Worm (Caenorhabditis elegans): Measurements from ENCODE around the gene C31C9.9.

The C31C9.9 gene

ce11 chrII:13670707-13671295 is 16.0 kb downstream of the C31C9.9 start:
- no peak for TF ChIP-seq nhr-25 (tag; optimal IDR thresholded peaks at IDR 0.05)
- peak; percentile 55 for TF ChIP-seq fos-1 (tag; optimal IDR thresholded peaks at IDR 0.05)

ce11 chrII:13672057-13672456 is 17.2 kb downstream of the C31C9.9 start:
- no peak for TF ChIP-seq mbf-1 (tag; optimal IDR thresholded peaks at IDR 0.05)
- TF ChIP-seq sem-4 (tag; optimal IDR thresholded peaks at IDR 0.05), result no peak
- no peak for TF ChIP-seq elt-3 (tag; optimal IDR thresholded peaks at IDR 0.05)
- peak; percentile 51 for TF ChIP-seq sma-9 (GFP tag; optimal IDR thresholded peaks at IDR 0.05)
- no peak for TF ChIP-seq sma-9 (tag; optimal IDR thresholded peaks at IDR 0.05)
- TF ChIP-seq crh-2 (tag; optimal IDR thresholded peaks at IDR 0.05), result peak; percentile 32
- no peak for TF ChIP-seq egl-27 (tag; optimal IDR thresholded peaks at IDR 0.05)
- peak; percentile 21 for TF ChIP-seq sma-3 (GFP tag; optimal IDR thresholded peaks at IDR 0.05)
- no peak for TF ChIP-seq zag-1 (tag; optimal IDR thresholded peaks at IDR 0.05)

DNA sequence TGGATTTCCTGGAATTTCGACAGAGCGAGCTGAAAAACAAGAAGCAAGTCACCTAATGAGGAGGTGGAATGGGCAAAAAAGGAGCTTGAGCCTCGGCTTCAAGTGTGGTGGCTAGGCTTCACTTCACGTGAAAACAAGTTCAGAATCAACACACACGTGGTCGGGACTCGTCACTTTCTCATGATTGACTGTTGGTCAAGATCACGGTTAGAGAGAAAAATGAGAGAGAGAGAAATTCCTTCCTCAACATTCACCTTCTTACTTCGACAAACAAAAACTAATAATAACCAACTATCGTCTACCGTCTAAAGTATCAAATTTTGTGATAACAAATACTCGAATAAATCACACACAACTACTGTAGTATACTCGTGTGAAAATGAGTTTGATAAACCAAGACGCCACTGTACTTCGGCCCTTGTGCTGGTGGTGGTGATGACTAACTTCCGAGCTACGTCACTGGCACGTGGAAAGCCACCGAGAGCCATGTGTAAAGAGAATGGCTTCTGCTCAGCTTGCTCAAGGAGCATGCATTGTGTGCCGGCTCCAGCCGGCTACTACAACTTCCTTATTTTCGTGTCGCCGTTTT is 18.9 kb downstream of the C31C9.9 start:
- no peak for TF ChIP-seq nhr-11 (tag; optimal IDR thresholded peaks at IDR 0.05)
- no peak for TF ChIP-seq unc-62 (GFP tag; optimal IDR thresholded peaks at IDR 0.05)
- TF ChIP-seq fos-1 (tag; optimal IDR thresholded peaks at IDR 0.05), result peak; percentile 2
- no peak for TF ChIP-seq unc-55 (GFP tag; optimal IDR thresholded peaks at IDR 0.05)
- TF ChIP-seq ztf-11 (tag; optimal IDR thresholded peaks at IDR 0.05), result no peak
- no peak for TF ChIP-seq R02D3.7 (tag; optimal IDR thresholded peaks at IDR 0.05)
- TF ChIP-seq nhr-23 (tag; optimal IDR thresholded peaks at IDR 0.05), result no peak
- no peak for TF ChIP-seq nhr-10 (tag; optimal IDR thresholded peaks at IDR 0.05)
- TF ChIP-seq ceh-82 (tag; optimal IDR thresholded peaks at IDR 0.05), result no peak
- no peak for TF ChIP-seq ZK546.5 (tag; optimal IDR thresholded peaks at IDR 0.05)
- TF ChIP-seq dmd-4 (tag; optimal IDR thresholded peaks at IDR 0.05), result no peak
- TF ChIP-seq mab-5 (tag; optimal IDR thresholded peaks at IDR 0.05), result no peak
- no peak for TF ChIP-seq nhr-237 (tag; optimal IDR thresholded peaks at IDR 0.05)
- peak; percentile 23 for TF ChIP-seq nhr-25 (tag; optimal IDR thresholded peaks at IDR 0.05)
- no peak for TF ChIP-seq ztf-4 (tag; optimal IDR thresholded peaks at IDR 0.05)
- peak; percentile 14 for TF ChIP-seq nhr-21 (tag; optimal IDR thresholded peaks at IDR 0.05)
- no peak for TF ChIP-seq snpc-4 (tag; optimal IDR thresholded peaks at IDR 0.05)
- no peak for TF ChIP-seq nhr-6 (tag; optimal IDR thresholded peaks at IDR 0.05)
- peak in 1 of 2 experiments; percentile 36 for TF ChIP-seq mdl-1 (tag; optimal IDR thresholded peaks at IDR 0.05)
- peak; percentile 17 for TF ChIP-seq crh-2 (tag; optimal IDR thresholded peaks at IDR 0.05)
- no peak for TF ChIP-seq lsy-2 (tag; optimal IDR thresholded peaks at IDR 0.05)
- peak; percentile 60 for TF ChIP-seq sma-9 (GFP tag; optimal IDR thresholded peaks at IDR 0.05)
- TF ChIP-seq sma-9 (tag; optimal IDR thresholded peaks at IDR 0.05), result no peak
- TF ChIP-seq blmp-1 (tag; optimal IDR thresholded peaks at IDR 0.05; ENCODE audit: insufficient read depth), result peak; percentile 92
- no peak for TF ChIP-seq gmeb-1 (tag; optimal IDR thresholded peaks at IDR 0.05)
- peak; percentile 5 for TF ChIP-seq nhr-129 (tag; optimal IDR thresholded peaks at IDR 0.05)

ce11 chrII:13675212-13675611 is 20.4 kb downstream of the C31C9.9 start:
- TF ChIP-seq mab-5 (tag; optimal IDR thresholded peaks at IDR 0.05) (peak; percentile 52), nhr-129 (tag; optimal IDR thresholded peaks at IDR 0.05) (no peak), sma-9 (GFP tag; optimal IDR thresholded peaks at IDR 0.05) (peak; percentile 22), sma-9 (tag; optimal IDR thresholded peaks at IDR 0.05) (no peak), nhr-21 (tag; optimal IDR thresholded peaks at IDR 0.05) (peak; percentile 44)

DNA sequence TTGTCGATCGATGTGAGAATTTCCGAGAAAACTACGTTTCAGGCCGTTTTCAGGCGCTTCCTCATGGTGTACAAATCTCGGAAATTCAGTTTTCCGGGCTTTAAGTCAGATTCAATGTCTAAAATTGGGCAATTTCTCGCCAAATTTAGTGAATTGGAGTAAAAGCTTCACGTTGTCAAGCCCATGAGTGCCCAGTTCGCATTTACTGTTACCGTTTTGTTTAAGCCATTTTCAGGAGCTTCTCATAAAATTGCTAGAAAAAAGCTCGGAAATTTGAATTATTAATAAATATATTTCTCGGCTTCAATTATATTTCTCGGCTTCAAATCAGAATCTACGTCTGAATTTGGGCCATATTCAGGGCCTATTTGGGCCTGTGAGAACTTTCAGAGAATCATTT is 23.1 kb downstream of the C31C9.9 start:
- no peak for TF ChIP-seq egl-27 (tag; optimal IDR thresholded peaks at IDR 0.05)
- no peak for TF ChIP-seq ztf-11 (tag; optimal IDR thresholded peaks at IDR 0.05)
- TF ChIP-seq lin-39 (tag; optimal IDR thresholded peaks at IDR 0.05), result no peak
- no peak for TF ChIP-seq nhr-11 (tag; optimal IDR thresholded peaks at IDR 0.05)
- TF ChIP-seq nhr-23 (tag; optimal IDR thresholded peaks at IDR 0.05), result no peak
- TF ChIP-seq ZK546.5 (tag; optimal IDR thresholded peaks at IDR 0.05), result no peak
- no peak for TF ChIP-seq elt-1 (tag; optimal IDR thresholded peaks at IDR 0.05)
- TF ChIP-seq mdl-1 (tag; optimal IDR thresholded peaks at IDR 0.05), result no peak
- no peak for TF ChIP-seq zag-1 (tag; optimal IDR thresholded peaks at IDR 0.05)
- TF ChIP-seq gmeb-1 (tag; optimal IDR thresholded peaks at IDR 0.05), result no peak
- TF ChIP-seq ama-1 (optimal IDR thresholded peaks at IDR 0.05), result no peak
- TF ChIP-seq unc-39 (tag; optimal IDR thresholded peaks at IDR 0.05), result no peak
- no peak for TF ChIP-seq R02D3.7 (tag; optimal IDR thresholded peaks at IDR 0.05)
- TF ChIP-seq skn-1 (tag; optimal IDR thresholded peaks at IDR 0.05), result no peak
- no peak for TF ChIP-seq ceh-16 (tag; optimal IDR thresholded peaks at IDR 0.05)
- TF ChIP-seq mab-5 (tag; optimal IDR thresholded peaks at IDR 0.05), result no peak
- TF ChIP-seq unc-55 (GFP tag; optimal IDR thresholded peaks at IDR 0.05), result no peak
- TF ChIP-seq ztf-4 (tag; optimal IDR thresholded peaks at IDR 0.05), result no peak
- no peak for TF ChIP-seq lsy-2 (tag; optimal IDR thresholded peaks at IDR 0.05)
- no peak for TF ChIP-seq nhr-25 (tag; optimal IDR thresholded peaks at IDR 0.05)

Measured in whole organism, L2 larva.